Worm (Caenorhabditis elegans): ENCODE measurements around the gene tbg-1.

DNA sequence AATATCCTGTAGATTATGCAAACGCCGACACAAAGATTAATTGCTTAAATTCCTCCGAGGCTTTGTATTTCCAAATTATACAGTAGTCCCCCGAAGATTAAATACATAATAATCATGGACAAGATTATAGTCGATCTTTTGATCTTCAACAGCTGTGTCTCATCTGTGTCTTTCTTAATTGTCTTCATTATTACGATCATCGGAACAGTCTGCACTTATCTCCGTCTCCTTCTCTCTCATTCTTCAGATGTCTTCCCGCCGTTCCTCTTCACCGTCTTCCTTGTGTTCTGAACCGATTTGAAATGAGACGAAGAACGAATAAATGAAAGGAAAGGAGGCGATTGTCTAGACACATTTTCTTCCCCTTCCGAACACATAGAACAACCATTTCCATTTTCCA is 32.2 kb upstream of the tbg-1 start:
- no peak for TF ChIP-seq tab-1 (GFP tag; IDR thresholded peaks at IDR 0.05)
- no peak for TF ChIP-seq klf-2 (GFP tag; conservative IDR thresholded peaks at IDR 0.05)
- no peak for TF ChIP-seq flt-1 (GFP tag; IDR thresholded peaks at IDR 0.05)
- no peak for TF ChIP-seq ref-1 (GFP tag; conservative IDR thresholded peaks at IDR 0.05)
- TF ChIP-seq ztf-23 (GFP tag; IDR thresholded peaks at IDR 0.05): no peak
- no peak for TF ChIP-seq T22C8.4 (GFP tag; IDR thresholded peaks at IDR 0.05)
- no peak for TF ChIP-seq cog-1 (tag; optimal IDR thresholded peaks at IDR 0.05)
